Worm (Caenorhabditis elegans): Measurements from ENCODE around the gene Y5H2A.1.
"Not testable (repeated sequence)": the region's sequence is repeated elsewhere in the genome, so short reads cannot be mapped to it uniquely, and the experiment has no call there.

The Y5H2A.1 gene

ce11 chrV:2271750-2272149 is at the start of gene Y5H2A.1:
Y5H2A.1 (minus strand) TSS chrV:2271850.
- TF ChIP-seq unc-120 (tag; optimal IDR thresholded peaks at IDR 0.05; ENCODE audit: poor library complexity, severe bottlenecking) = no peak
- no peak for TF ChIP-seq tbx-8 (GFP tag; optimal IDR thresholded peaks at IDR 0.05)
- no peak for TF ChIP-seq M03D4.4 (tag; optimal IDR thresholded peaks at IDR 0.05)
- no peak for TF ChIP-seq zip-8 (tag; optimal IDR thresholded peaks at IDR 0.05)

ce11 chrV:2321001-2321400 is 49.4 kb upstream of the Y5H2A.1 start, which contains the start of gene Y19D10B.6:
Y19D10B.6 (minus strand) TSS chrV:2321101.
- not testable (repeated sequence) for TF ChIP-seq nhr-12 (tag; optimal IDR thresholded peaks at IDR 0.05); ces-1 (GFP tag; optimal IDR thresholded peaks at IDR 0.05); nhr-2 (tag; optimal IDR thresholded peaks at IDR 0.05)

ce11 chrV:2308246-2308645 is 36.6 kb upstream of the Y5H2A.1 start:
- TF ChIP-seq mls-2 (tag; optimal IDR thresholded peaks at IDR 0.05) (no peak), drap-1 (GFP tag; optimal IDR thresholded peaks at IDR 0.05) (no peak), elt-3 (tag; optimal IDR thresholded peaks at IDR 0.05) (no peak), lin-13 (tag; optimal IDR thresholded peaks at IDR 0.05) (no peak), lin-32 (GFP tag; optimal IDR thresholded peaks at IDR 0.05) (no peak), zip-8 (tag; optimal IDR thresholded peaks at IDR 0.05) (no peak)

ce11 chrV:2306383-2306782 is 34.7 kb upstream of the Y5H2A.1 start:
- no peak for TF ChIP-seq nhr-2 (tag; optimal IDR thresholded peaks at IDR 0.05)
- TF ChIP-seq snpc-4 (tag; optimal IDR thresholded peaks at IDR 0.05) = no peak

- TF ChIP-seq nhr-12 (tag; optimal IDR thresholded peaks at IDR 0.05) (no peak), sptf-1 (tag; optimal IDR thresholded peaks at IDR 0.05) (no peak), flh-1 (GFP tag; optimal IDR thresholded peaks at IDR 0.05) (no peak), ztf-11 (tag; optimal IDR thresholded peaks at IDR 0.05) (no peak), pha-4 (tag; optimal IDR thresholded peaks at IDR 0.05) (no peak), snpc-4 (tag; optimal IDR thresholded peaks at IDR 0.05) (no peak), ces-1 (GFP tag; optimal IDR thresholded peaks at IDR 0.05) (no peak)
Observed at ce11 chrV:2303775-2304174, 32.1 kb upstream of the Y5H2A.1 start, which contains the start of gene irld-15. irld-15 (minus strand) TSS chrV:2303875.

- TF ChIP-seq ztf-11 (tag; optimal IDR thresholded peaks at IDR 0.05) = no peak
- TF ChIP-seq blmp-1 (tag; optimal IDR thresholded peaks at IDR 0.05) = no peak
- no peak for TF ChIP-seq ces-1 (GFP tag; optimal IDR thresholded peaks at IDR 0.05)
- TF ChIP-seq flh-1 (GFP tag; optimal IDR thresholded peaks at IDR 0.05) = no peak
- TF ChIP-seq lin-32 (GFP tag; optimal IDR thresholded peaks at IDR 0.05) = no peak
- no peak for TF ChIP-seq ceh-39 (tag; optimal IDR thresholded peaks at IDR 0.05)
- no peak for TF ChIP-seq bed-3 (GFP tag; optimal IDR thresholded peaks at IDR 0.05)
- TF ChIP-seq pha-4 (tag; optimal IDR thresholded peaks at IDR 0.05) = no peak
- TF ChIP-seq snpc-4 (tag; optimal IDR thresholded peaks at IDR 0.05) = no peak
- TF ChIP-seq nhr-2 (tag; optimal IDR thresholded peaks at IDR 0.05) = no peak
- no peak for TF ChIP-seq lsy-2 (tag; optimal IDR thresholded peaks at IDR 0.05)
- TF ChIP-seq mep-1 (tag; optimal IDR thresholded peaks at IDR 0.05) = no peak
- no peak for TF ChIP-seq zip-8 (tag; optimal IDR thresholded peaks at IDR 0.05)
- no peak for TF ChIP-seq unc-62 (GFP tag; optimal IDR thresholded peaks at IDR 0.05)
- no peak for TF ChIP-seq ham-2 (GFP tag; optimal IDR thresholded peaks at IDR 0.05)
- TF ChIP-seq ceh-43 (GFP tag; optimal IDR thresholded peaks at IDR 0.05) = no peak
- no peak for TF ChIP-seq cnd-1 (tag; optimal IDR thresholded peaks at IDR 0.05)
- TF ChIP-seq sem-2 (GFP tag; optimal IDR thresholded peaks at IDR 0.05) = no peak
Observed at ce11 chrV:2300905-2301304, 29.3 kb upstream of the Y5H2A.1 start, which contains the start of gene Y19D10B.8. Y19D10B.8 (minus strand) TSS chrV:2301005.

- no peak for TF ChIP-seq nhr-12 (tag; optimal IDR thresholded peaks at IDR 0.05)
- TF ChIP-seq ztf-11 (tag; optimal IDR thresholded peaks at IDR 0.05) = no peak
- TF ChIP-seq nhr-28 (tag; optimal IDR thresholded peaks at IDR 0.05) = no peak
Observed at ce11 chrV:2294577-2294976, 22.9 kb upstream of the Y5H2A.1 start, which contains the start of gene nhr-226. nhr-226 (plus strand) TSS chrV:2294877.
